Worm (Caenorhabditis elegans) whole organism, early embryonic: ENCODE data around the gene egl-46.

Source experiments
- F13C5.2 ChIP-seq: sonication (generic microtip); optimal IDR thresholded peaks from 2 replicates; lab custom pipeline; 2017; ENCODE audit warnings: mild to moderate bottlenecking, missing genetic modification characterization, inconsistent platforms, missing compliant biosample characterization
- tra-4 ChIP-seq: sonication (generic microtip); optimal IDR thresholded peaks from 2 replicates; lab custom pipeline; 2017; ENCODE audit warnings: missing genetic modification characterization, missing compliant biosample characterization

ce11 chrV:6665751-6666150 is 15.6 kb downstream of the egl-46 start, which contains the start of gene pmp-5:
- TF ChIP-seq F13C5.2 (tag; lab: Kevin White, UChicago) (no peak), tra-4 (tag; lab: Kevin White, UChicago) (no peak)
